Worm (Caenorhabditis elegans): ENCODE data around the gene tsp-14.

The tsp-14 gene

ce11 chrX:4818252-4818651, 58.5 kb downstream of the tsp-14 start, which contains the start of gene R08E3.3:
Gene R08E3.3 (plus strand): TSS chrX:4818593.
- TF ChIP-seq rnt-1 (tag; optimal IDR thresholded peaks at IDR 0.05) (peak; percentile 2), snu-23 (GFP tag; optimal IDR thresholded peaks at IDR 0.05) (peak; percentile 61), nhr-20 (tag; optimal IDR thresholded peaks at IDR 0.05) (peak; percentile 37), nhr-85 (tag) (peak; percentile 71), fkh-10 (GFP tag; optimal IDR thresholded peaks at IDR 0.05) (no peak), fos-1 (tag; optimal IDR thresholded peaks at IDR 0.05) (no peak), hlh-4 (tag; optimal IDR thresholded peaks at IDR 0.05) (no peak), mep-1 (tag; optimal IDR thresholded peaks at IDR 0.05) (peak; percentile 68), swsn-7 (tag; optimal IDR thresholded peaks at IDR 0.05) (peak; percentile 34), dsc-1 (tag; optimal IDR thresholded peaks at IDR 0.05) (no peak), lsy-2 (tag; optimal IDR thresholded peaks at IDR 0.05) (peak; percentile 94 to 98), blmp-1 (tag; optimal IDR thresholded peaks at IDR 0.05) (peak; percentile 70), C16A3.4 (tag; optimal IDR thresholded peaks at IDR 0.05) (peak; percentile 54), lin-35 (GFP tag; optimal IDR thresholded peaks at IDR 0.05) (peak; percentile 33 to 52), efl-1 (optimal IDR thresholded peaks at IDR 0.05) (peak; percentile 3 to 25), efl-1 (GFP tag; optimal IDR thresholded peaks at IDR 0.05 in 1 of 2) (peak in 1 of 2 experiments; percentile 93), F16B12.6 (tag; optimal IDR thresholded peaks at IDR 0.05) (peak; percentile 79), nhr-84 (tag; optimal IDR thresholded peaks at IDR 0.05) (no peak), irx-1 (tag; optimal IDR thresholded peaks at IDR 0.05) (peak; percentile 25), dpl-1 (GFP tag; optimal IDR thresholded peaks at IDR 0.05) (peak in 2 of 3 experiments; percentile 11 to 34), nhr-11 (tag; optimal IDR thresholded peaks at IDR 0.05) (no peak), elt-2 (tag; optimal IDR thresholded peaks at IDR 0.05) (peak; percentile 29), unc-30 (tag; optimal IDR thresholded peaks at IDR 0.05) (no peak), xbp-1 (tag; optimal IDR thresholded peaks at IDR 0.05) (peak; percentile 44), snpc-4 (tag; optimal IDR thresholded peaks at IDR 0.05) (peak; percentile 4), nhr-71 (tag; optimal IDR thresholded peaks at IDR 0.05) (peak; percentile 56), vab-15 (tag; optimal IDR thresholded peaks at IDR 0.05) (no peak)
